Fruit fly (Drosophila melanogaster): ENCODE results near the gene Vps29.

- TF ChIP-seq usp (GFP tag; optimal IDR thresholded peaks at IDR 0.05): no peak
- TF ChIP-seq CG8478 (optimal IDR thresholded peaks at IDR 0.05): no peak
These were observed 30.2 kb upstream of the Vps29 start for dm6 chr2L:1120206-1120902.
